Fruit fly (Drosophila melanogaster): Measurements from ENCODE around the gene Prosbeta4.

Prosbeta4 gene

dm6 chr2L:16719643-16720515 lies 12.1 kb downstream of the Prosbeta4 start, which contains the start of gene Cyt-c-p (continued):
- TF ChIP-seq Sox100B (GFP tag; optimal IDR thresholded peaks at IDR 0.05) (no peak), CG3163 (GFP tag; optimal IDR thresholded peaks at IDR 0.05) (no peak), Scr (GFP tag; IDR thresholded peaks at IDR 0.05; ENCODE audit: partially characterized antibody) (peak; percentile 68), CG18011 (GFP tag; optimal IDR thresholded peaks at IDR 0.05) (peak; percentile 99), CG6683 (GFP tag; optimal IDR thresholded peaks at IDR 0.05) (no peak), CG2199 (GFP tag; IDR thresholded peaks at IDR 0.05) (no peak), wdn (GFP tag; IDR thresholded peaks at IDR 0.05) (no peak), nau (GFP tag; optimal IDR thresholded peaks at IDR 0.05) (peak; percentile 23), lbe (GFP tag; optimal IDR thresholded peaks at IDR 0.05) (no peak), cato (GFP tag; optimal IDR thresholded peaks at IDR 0.05; ENCODE audit: borderline replicate concordance) (no peak), CG9727 (GFP tag; optimal IDR thresholded peaks at IDR 0.05) (peak; percentile 44), D (optimal IDR thresholded peaks at IDR 0.05) (no peak), D (GFP tag; optimal IDR thresholded peaks at IDR 0.05) (no peak), CG34422 (GFP tag; IDR thresholded peaks at IDR 0.05) (no peak; the same call in 2 of the 3 replicates), E2f2 (GFP tag; IDR thresholded peaks at IDR 0.05) (peak; percentile 99), otp (GFP tag; IDR thresholded peaks at IDR 0.05) (no peak), fu2 (GFP tag; optimal IDR thresholded peaks at IDR 0.05) (no peak), CG11456 (GFP tag; IDR thresholded peaks at IDR 0.05) (no peak), CkIIα-i1 (GFP tag; IDR thresholded peaks at IDR 0.05) (no peak), Lhr (GFP tag; optimal IDR thresholded peaks at IDR 0.05) (peak; percentile 93), CG2129 (GFP tag; IDR thresholded peaks at IDR 0.05; ENCODE audit: partially characterized antibody) (0 out of 2 replicates have a peak, but pooled peaks have one; percentile 18), mld (GFP tag; IDR thresholded peaks at IDR 0.05; ENCODE audit: partially characterized antibody) (no peak), CoRest (tag; optimal IDR thresholded peaks at IDR 0.05) (peak; percentile 63), z (GFP tag; IDR thresholded peaks at IDR 0.05) (no peak), ttk (GFP tag; IDR thresholded peaks at IDR 0.05) (no peak), dmrt11E (tag; optimal IDR thresholded peaks at IDR 0.05) (peak; percentile 17), Hr51 (GFP tag; optimal IDR thresholded peaks at IDR 0.05) (peak in 1 of 2 experiments; percentile 16), lmd (GFP tag; IDR thresholded peaks at IDR 0.05) (no peak), mirr (GFP tag; optimal IDR thresholded peaks at IDR 0.05) (peak; percentile 33), kay (GFP tag; optimal IDR thresholded peaks at IDR 0.05) (no peak), Fer2 (tag; optimal IDR thresholded peaks at IDR 0.05) (no peak), ems (GFP tag; optimal IDR thresholded peaks at IDR 0.05) (no peak), CG6272 (GFP tag; IDR thresholded peaks at IDR 0.05) (no peak; the same call in 1 of the 2 replicates), Stat92E (GFP tag; optimal IDR thresholded peaks at IDR 0.05) (peak in 1 of 3 experiments; percentile 17)

- no peak for TF ChIP-seq CG12236 (GFP tag; optimal IDR thresholded peaks at IDR 0.05)
- TF ChIP-seq Ets65A (GFP tag), result peak; percentile 54
- no peak for TF ChIP-seq cato (GFP tag; optimal IDR thresholded peaks at IDR 0.05; ENCODE audit: borderline replicate concordance)
- peak; percentile 45 to 64 for TF ChIP-seq Trl (optimal IDR thresholded peaks at IDR 0.05)
- no peak for TF ChIP-seq Trl (GFP tag; optimal IDR thresholded peaks at IDR 0.05)
- no peak for TF ChIP-seq CG6683 (GFP tag; optimal IDR thresholded peaks at IDR 0.05)
- TF ChIP-seq CG6254 (GFP tag; optimal IDR thresholded peaks at IDR 0.05), result no peak
- TF ChIP-seq exex (tag; optimal IDR thresholded peaks at IDR 0.05), result no peak
- TF ChIP-seq lov (optimal IDR thresholded peaks at IDR 0.05), result no peak
- no peak for TF ChIP-seq lov (GFP tag; IDR thresholded peaks at IDR 0.05)
- TF ChIP-seq CG5180 (GFP tag; optimal IDR thresholded peaks at IDR 0.05), result no peak
- no peak for TF ChIP-seq crp (GFP tag; optimal IDR thresholded peaks at IDR 0.05)
- no peak for TF ChIP-seq tin (GFP tag; optimal IDR thresholded peaks at IDR 0.05)
- no peak for TF ChIP-seq B-H1 (GFP tag; IDR thresholded peaks at IDR 0.05)
- no peak for TF ChIP-seq fd3F (GFP tag; optimal IDR thresholded peaks at IDR 0.05)
- TF ChIP-seq CG11696 (GFP tag; IDR thresholded peaks at IDR 0.05), result no peak
These were observed 13.3 kb downstream of the Prosbeta4 start for dm6 chr2L:16718446-16719173.

All from whole organism, embryonic.